Fruit fly (Drosophila melanogaster) whole organism, embryonic: ENCODE measurements around the gene Eig71Ek.
A peak's percentile ranks its signal among the peaks of the same experiment; 100 is the strongest.

Experiments used
- Abd-B ChIP-seq: fragments of 200-800 bp; sonication (Bioruptor generic); optimal IDR thresholded peaks from 2 replicates; lab custom pipeline; 2018; ENCODE audit warnings: missing biosample characterization, mild to moderate bottlenecking, missing genetic modification characterization, moderate library complexity
- Bgb ChIP-seq: fragments of 200-800 bp; sonication (Bioruptor generic); IDR thresholded peaks from 2 replicates; pipeline ENCODE4 v1.3.6; 2022; ENCODE audit warnings: missing biosample characterization, missing genetic modification characterization; ENCODE audit not compliant: partially characterized antibody
- CG10209 ChIP-seq: fragments of 200-800 bp; sonication (Bioruptor generic); optimal IDR thresholded peaks from 3 replicates; lab custom pipeline; 2017; ENCODE audit warnings: missing biosample characterization, mild to moderate bottlenecking, missing genetic modification characterization, missing genetic modification reagents
- CG12236 ChIP-seq: fragments of 200-800 bp; sonication (Bioruptor generic); optimal IDR thresholded peaks from 2 replicates; lab custom pipeline; 2016; ENCODE audit warnings: missing biosample characterization, missing genetic modification characterization
- CG1529 ChIP-seq: fragments of 200-800 bp; sonication (Bioruptor generic); optimal IDR thresholded peaks from 3 replicates; lab custom pipeline; 2018; ENCODE audit warnings: missing biosample characterization, missing genetic modification characterization
- CG1603 ChIP-seq: fragments of 200-800 bp; sonication (Bioruptor generic); optimal IDR thresholded peaks from 2 replicates; lab custom pipeline; 2019; ENCODE audit warnings: missing biosample characterization, mild to moderate bottlenecking, missing genetic modification characterization, moderate library complexity
- CG17359 ChIP-seq: fragments of 200-800 bp; sonication (Bioruptor generic); optimal IDR thresholded peaks from 3 replicates; lab custom pipeline; 2018; ENCODE audit warnings: missing biosample characterization, mild to moderate bottlenecking, missing genetic modification characterization, moderate library complexity
- CG2202 ChIP-seq: fragments of 200-800 bp; sonication (Bioruptor generic); optimal IDR thresholded peaks from 2 replicates; lab custom pipeline; 2018; ENCODE audit warnings: missing biosample characterization, mild to moderate bottlenecking, missing genetic modification characterization
- CG42726 ChIP-seq: fragments of 200-800 bp; sonication (Bioruptor generic); IDR thresholded peaks from 2 replicates; pipeline ENCODE4 v1.3.6; 2022; ENCODE audit warnings: missing biosample characterization, missing genetic modification characterization; ENCODE audit not compliant: partially characterized antibody
- CG5953 ChIP-seq: fragments of 200-800 bp; sonication (Bioruptor generic); IDR thresholded peaks from 2 replicates; pipeline ENCODE4 v1.3.6; 2022; ENCODE audit warnings: missing biosample characterization, missing genetic modification characterization
- CG6813 ChIP-seq: fragments of 200-800 bp; sonication (Bioruptor generic); optimal IDR thresholded peaks from 2 replicates; lab custom pipeline; 2017; ENCODE audit warnings: missing biosample characterization, missing genetic modification characterization, mild to moderate bottlenecking, moderate library complexity, missing genetic modification reagents
- CG7839 ChIP-seq: fragments of 200-800 bp; sonication (Bioruptor generic); optimal IDR thresholded peaks from 3 replicates; lab custom pipeline; 2018; ENCODE audit warnings: missing biosample characterization, mild to moderate bottlenecking, missing genetic modification characterization, moderate library complexity
- Camta ChIP-seq: fragments of 200-800 bp; sonication (Bioruptor generic); optimal IDR thresholded peaks from 2 replicates; lab custom pipeline; 2016; ENCODE audit warnings: missing biosample characterization, missing genetic modification characterization
- D ChIP-seq, 2 experiments: fragments of 200-800 bp in 1 of 2; fragments of >200 bp in 1 of 2; sonication (Bioruptor generic) in 1 of 2; optimal IDR thresholded peaks; 2 replicates in 1 of 2; 3 replicates in 1 of 2; lab custom pipeline; 2017; ENCODE audit warnings: mild to moderate bottlenecking in 1 of 2, missing biosample characterization in 1 of 2, missing genetic modification characterization in 1 of 2, missing genetic modification reagents in 1 of 2
- Dref ChIP-seq: fragments of 200-800 bp; sonication (Bioruptor generic); IDR thresholded peaks from 2 replicates; pipeline ENCODE4 v1.3.6; 2022; ENCODE audit warnings: missing biosample characterization, missing genetic modification characterization
- Fer1 ChIP-seq: fragments of 200-800 bp; sonication (Bioruptor generic); optimal IDR thresholded peaks from 2 replicates; lab custom pipeline; 2017; ENCODE audit warnings: missing biosample characterization, mild to moderate bottlenecking, missing genetic modification characterization
- Gsc ChIP-seq: fragments of 200-800 bp; sonication (Bioruptor generic); IDR thresholded peaks from 2 replicates; pipeline ENCODE4 v1.3.6; 2022; ENCODE audit warnings: missing biosample characterization, missing genetic modification characterization
- H2.0 ChIP-seq: fragments of 200-800 bp; sonication (Bioruptor generic); IDR thresholded peaks from 2 replicates; pipeline ENCODE4 v1.3.6; 2022; ENCODE audit warnings: missing biosample characterization, missing genetic modification characterization
- HHEX ChIP-seq: fragments of 200-800 bp; sonication (Bioruptor generic); optimal IDR thresholded peaks from 3 replicates; lab custom pipeline; 2017; ENCODE audit warnings: missing biosample characterization, mild to moderate bottlenecking, missing genetic modification characterization, missing genetic modification reagents
- Hmr ChIP-seq: fragments of 200-800 bp; sonication (Bioruptor generic); optimal IDR thresholded peaks from 3 replicates; lab custom pipeline; 2017; ENCODE audit warnings: mild to moderate bottlenecking, missing biosample characterization, missing genetic modification reagents, missing genetic modification characterization
- Hmx ChIP-seq: fragments of 200-800 bp; sonication (Bioruptor generic); optimal IDR thresholded peaks from 2 replicates; lab custom pipeline; 2016; ENCODE audit warnings: missing biosample characterization, missing genetic modification characterization
- Hr3 ChIP-seq: fragments of 200-800 bp; sonication (Bioruptor generic); optimal IDR thresholded peaks from 3 replicates; lab custom pipeline; 2016; ENCODE audit warnings: missing biosample characterization, missing genetic modification characterization
- Jarid2 ChIP-seq: fragments of 200-800 bp; sonication (Bioruptor generic); optimal IDR thresholded peaks from 3 replicates; lab custom pipeline; 2017; ENCODE audit warnings: mild to moderate bottlenecking, missing biosample characterization, missing genetic modification reagents, missing genetic modification characterization
- NC2β ChIP-seq: fragments of 200-800 bp; sonication (Bioruptor generic); optimal IDR thresholded peaks from 2 replicates; lab custom pipeline; 2016; ENCODE audit warnings: missing biosample characterization, missing genetic modification characterization
- NK7.1 ChIP-seq: fragments of 200-800 bp; sonication (Bioruptor generic); optimal IDR thresholded peaks from 3 replicates; lab custom pipeline; 2016; ENCODE audit warnings: missing biosample characterization, missing genetic modification characterization
- Ssrp ChIP-seq: fragments of 200-800 bp; sonication (Bioruptor generic); optimal IDR thresholded peaks from 2 replicates; lab custom pipeline; 2018; ENCODE audit warnings: missing biosample characterization, mild to moderate bottlenecking, missing genetic modification characterization, moderate library complexity
- Taf1 ChIP-seq: fragments of 200-800 bp; sonication (Bioruptor generic); IDR thresholded peaks from 2 replicates; pipeline ENCODE4 v1.3.6; 2022; ENCODE audit warnings: missing biosample characterization, missing genetic modification characterization
- ap ChIP-seq: fragments of 200-800 bp; sonication (Bioruptor generic); IDR thresholded peaks from 2 replicates; pipeline ENCODE4 v1.3.6; 2022; ENCODE audit warnings: missing biosample characterization, missing genetic modification characterization
- bsh ChIP-seq, 2 experiments: fragments of 200-800 bp; sonication (Bioruptor generic); optimal IDR thresholded peaks; 2 replicates each; lab custom pipeline; 2017 to 2018; ENCODE audit warnings: mild to moderate bottlenecking in 2 of 2, missing biosample characterization in 2 of 2, missing genetic modification characterization in 2 of 2, moderate library complexity in 1 of 2
- chif ChIP-seq, 2 experiments: fragments of 200-800 bp; sonication (Bioruptor generic); optimal IDR thresholded peaks; 3 replicates each; lab custom pipeline; 2016; ENCODE audit warnings: missing biosample characterization in 2 of 2, missing genetic modification characterization in 2 of 2
- crp ChIP-seq, 2 experiments: fragments of 200-800 bp; sonication (Bioruptor generic); optimal IDR thresholded peaks; 2 replicates in 1 of 2; 3 replicates in 1 of 2; lab custom pipeline; 2017; ENCODE audit warnings: missing biosample characterization in 2 of 2, missing genetic modification characterization in 2 of 2, mild to moderate bottlenecking in 1 of 2, moderate library complexity in 1 of 2
- dm ChIP-seq: fragments of 200-800 bp; sonication (Bioruptor generic); optimal IDR thresholded peaks from 3 replicates; lab custom pipeline; 2016; ENCODE audit warnings: missing biosample characterization, missing genetic modification characterization
- ems ChIP-seq: fragments of 200-800 bp; sonication (Bioruptor generic); optimal IDR thresholded peaks from 3 replicates; lab custom pipeline; 2016; ENCODE audit warnings: missing biosample characterization, missing genetic modification characterization
- ftz-f1 ChIP-seq: fragments of 200-800 bp; sonication (Bioruptor generic); optimal IDR thresholded peaks from 2 replicates; lab custom pipeline; 2016; ENCODE audit warnings: missing biosample characterization, missing genetic modification characterization
- fu2 ChIP-seq: fragments of 200-800 bp; sonication (Bioruptor generic); optimal IDR thresholded peaks from 2 replicates; lab custom pipeline; 2016; ENCODE audit warnings: missing biosample characterization, missing genetic modification characterization
- gcm2 ChIP-seq: fragments of 200-800 bp; sonication (Bioruptor generic); optimal IDR thresholded peaks from 2 replicates; lab custom pipeline; 2016; ENCODE audit warnings: missing biosample characterization, missing genetic modification characterization
- gt ChIP-seq: fragments of 200-800 bp; sonication (Bioruptor generic); IDR thresholded peaks from 2 replicates; pipeline ENCODE4 v1.3.6; 2022; ENCODE audit warnings: missing biosample characterization, missing genetic modification characterization
- knrl ChIP-seq: fragments of 200-800 bp; sonication (Bioruptor generic); IDR thresholded peaks from 3 replicates; pipeline ENCODE4 v1.3.6; 2022; ENCODE audit warnings: missing biosample characterization, missing genetic modification characterization; ENCODE audit not compliant: partially characterized antibody
- lola ChIP-seq, 3 experiments: fragments of >200 bp in 2 of 3; fragments of 200-800 bp in 1 of 3; sonication (Bioruptor generic) in 1 of 3; optimal IDR thresholded peaks; 2 replicates each; lab custom pipeline; 2017 to 2019; ENCODE audit warnings: missing biosample characterization in 3 of 3, missing genetic modification characterization in 3 of 3, mild to moderate bottlenecking in 1 of 3, moderate library complexity in 1 of 3
- lov ChIP-seq, 2 experiments: fragments of 200-800 bp in 1 of 2; fragments of >200 bp in 1 of 2; sonication (Bioruptor generic) in 1 of 2; IDR thresholded peaks in 1 of 2; optimal IDR thresholded peaks in 1 of 2; 2 replicates in 1 of 2; 3 replicates in 1 of 2; pipeline versions ENCODE4 v1.3.6 to Lab custom; 2017 to 2022; ENCODE audit warnings: missing biosample characterization in 1 of 2, missing genetic modification characterization in 1 of 2
- pzg ChIP-seq: fragments of 200-800 bp; sonication (Bioruptor generic); optimal IDR thresholded peaks from 3 replicates; lab custom pipeline; 2018; ENCODE audit warnings: missing biosample characterization, mild to moderate bottlenecking, missing genetic modification characterization, moderate library complexity
- ro ChIP-seq: fragments of 200-800 bp; sonication (Bioruptor generic); IDR thresholded peaks from 2 replicates; pipeline ENCODE4 v1.3.6; 2022; ENCODE audit warnings: missing biosample characterization, missing genetic modification characterization
- sima ChIP-seq: fragments of 200-800 bp; sonication (Bioruptor generic); optimal IDR thresholded peaks from 2 replicates; lab custom pipeline; 2016; ENCODE audit warnings: missing biosample characterization, missing genetic modification characterization
- slbo ChIP-seq: fragments of 200-800 bp; sonication (Bioruptor generic); IDR thresholded peaks from 2 replicates; pipeline ENCODE4 v1.3.6; 2022; ENCODE audit warnings: missing biosample characterization, missing genetic modification characterization
- sob ChIP-seq: fragments of 200-800 bp; sonication (Bioruptor generic); IDR thresholded peaks from 2 replicates; pipeline ENCODE4 v1.3.6; 2022; ENCODE audit warnings: missing biosample characterization, missing genetic modification characterization
- tap ChIP-seq: fragments of 200-800 bp; optimal IDR thresholded peaks from 3 replicates; lab custom pipeline; 2019; ENCODE audit warnings: missing biosample characterization, mild to moderate bottlenecking, missing genetic modification characterization, moderate library complexity
- toy ChIP-seq: fragments of 200-800 bp; sonication (Bioruptor generic); IDR thresholded peaks from 2 replicates; pipeline ENCODE4 v1.3.6; 2022; ENCODE audit warnings: missing biosample characterization, missing genetic modification characterization
- usp ChIP-seq: fragments of >200 bp; optimal IDR thresholded peaks from 2 replicates; lab custom pipeline; 2017; ENCODE audit warnings: missing biosample characterization, missing genetic modification characterization

The Eig71Ek gene

DNA sequence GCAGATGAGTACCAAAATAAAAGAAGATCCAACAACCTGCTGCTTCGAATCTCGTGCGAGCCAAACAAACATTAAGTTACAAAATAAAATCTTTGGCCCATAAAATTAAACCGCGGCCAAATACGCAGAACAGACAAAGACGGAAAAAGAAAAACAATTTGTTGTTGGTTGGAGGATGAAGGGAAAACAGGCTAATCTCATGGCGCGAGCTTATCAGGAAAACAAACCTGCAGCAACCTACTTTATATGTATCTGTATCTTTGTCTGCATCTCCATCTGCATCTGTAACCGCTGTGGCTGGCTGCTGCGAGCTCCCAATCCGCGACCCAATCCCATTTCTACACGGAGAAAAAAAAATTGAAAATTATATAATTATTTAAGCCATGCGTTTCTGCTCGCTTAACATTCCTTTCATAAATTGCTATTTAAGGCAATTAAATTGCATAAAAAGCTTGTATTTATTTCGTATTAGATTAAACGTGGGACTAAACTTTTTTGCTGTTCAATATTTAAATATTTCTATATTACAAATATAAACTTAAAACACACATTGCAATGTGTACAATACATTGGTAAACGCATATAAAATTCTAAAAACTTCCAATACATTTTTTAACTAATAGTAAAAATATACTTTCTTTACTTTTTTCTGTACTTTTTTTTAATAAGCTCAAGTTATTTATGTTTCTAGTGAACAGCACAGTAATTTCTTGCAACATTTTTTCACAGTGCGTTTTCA lies 31.9 kb downstream of the Eig71Ek start (continued):
- no peak for TF ChIP-seq pzg (GFP tag; lab: Kevin White, UChicago)
- no peak for TF ChIP-seq CG42726 (GFP tag; lab: Robert Waterston, UW)
- no peak for TF ChIP-seq crp (GFP tag; optimal IDR thresholded peaks at IDR 0.05; lab: Kevin White, UChicago)
- TF ChIP-seq Fer1 (GFP tag; lab: Kevin White, UChicago) = no peak
- no peak for TF ChIP-seq HHEX (GFP tag; lab: Kevin White, UChicago)
- peak; percentile 24 for TF ChIP-seq Abd-B
- TF ChIP-seq bsh (GFP tag; optimal IDR thresholded peaks at IDR 0.05; lab: Kevin White, UChicago) = peak in 1 of 2 experiments; percentile 41
- no peak for TF ChIP-seq sob
- no peak for TF ChIP-seq Gsc (GFP tag; lab: Robert Waterston, UW)
- peak; percentile 40 for TF ChIP-seq CG10209 (GFP tag; lab: Kevin White, UChicago)
- TF ChIP-seq CG6813 (GFP tag; lab: Kevin White, UChicago) = no peak
- TF ChIP-seq ro (GFP tag; lab: Robert Waterston, UW) = no peak
- no peak for TF ChIP-seq knrl
- no peak for TF ChIP-seq ftz-f1
- TF ChIP-seq chif (GFP tag; optimal IDR thresholded peaks at IDR 0.05; lab: Kevin White, UChicago) = no peak
- TF ChIP-seq CG17359 (tag; lab: Kevin White, UChicago) = peak; percentile 38
- TF ChIP-seq CG5953 (GFP tag; lab: Robert Waterston, UW) = no peak
- TF ChIP-seq CG7839 = peak; percentile 38
- TF ChIP-seq slbo (GFP tag; lab: Robert Waterston, UW) = no peak
- TF ChIP-seq fu2 = no peak
- TF ChIP-seq Hr3 (GFP tag; lab: Kevin White, UChicago) = peak; percentile 36
- TF ChIP-seq CG12236 (GFP tag; lab: Kevin White, UChicago) = no peak
- TF ChIP-seq lov (optimal IDR thresholded peaks at IDR 0.05; lab: Kevin White, UChicago) = no peak
- no peak for TF ChIP-seq lov (GFP tag; IDR thresholded peaks at IDR 0.05; lab: Robert Waterston, UW)
- TF ChIP-seq D (optimal IDR thresholded peaks at IDR 0.05; lab: Kevin White, UChicago) = no peak
- TF ChIP-seq D (GFP tag; optimal IDR thresholded peaks at IDR 0.05; lab: Kevin White, UChicago) = peak; percentile 56
- TF ChIP-seq Dref (GFP tag; lab: Robert Waterston, UW) = no peak
- TF ChIP-seq ap (GFP tag; lab: Robert Waterston, UW) = no peak
- no peak for TF ChIP-seq NK7.1 (GFP tag; lab: Kevin White, UChicago)
- no peak for TF ChIP-seq CG2202 (tag; lab: Kevin White, UChicago)
- no peak for TF ChIP-seq usp
- no peak for TF ChIP-seq gt (GFP tag; lab: Robert Waterston, UW)
- TF ChIP-seq CG1529 = no peak
- no peak for TF ChIP-seq Jarid2 (GFP tag; lab: Kevin White, UChicago)
- TF ChIP-seq gcm2 (GFP tag; lab: Kevin White, UChicago) = no peak
- no peak for TF ChIP-seq Hmr (GFP tag; lab: Kevin White, UChicago)
- TF ChIP-seq NC2β (GFP tag; lab: Kevin White, UChicago) = no peak
- TF ChIP-seq sima (GFP tag; lab: Kevin White, UChicago) = no peak
- no peak for TF ChIP-seq Camta (GFP tag; lab: Kevin White, UChicago)
- no peak for TF ChIP-seq Hmx (GFP tag; lab: Kevin White, UChicago)
- TF ChIP-seq Taf1 (GFP tag; lab: Robert Waterston, UW) = no peak
- no peak for TF ChIP-seq CG1603 (tag; lab: Kevin White, UChicago)
- TF ChIP-seq H2.0 = no peak
- no peak for TF ChIP-seq toy (GFP tag; lab: Robert Waterston, UW)
- TF ChIP-seq lola (GFP tag; optimal IDR thresholded peaks at IDR 0.05; lab: Kevin White, UChicago) = peak in 1 of 3 experiments; percentile 79
- no peak for TF ChIP-seq Bgb (GFP tag; lab: Robert Waterston, UW)
- TF ChIP-seq ems (GFP tag; lab: Kevin White, UChicago) = no peak
- TF ChIP-seq tap = no peak
- TF ChIP-seq dm (GFP tag; lab: Kevin White, UChicago) = no peak
- peak; percentile 69 for TF ChIP-seq Ssrp
